Fruit fly (Drosophila melanogaster) whole organism, adult: ENCODE data around the gene CG4287.

Source experiments
- CG11617 ChIP-seq: fragments of 200-800 bp; sonication (Bioruptor generic); optimal IDR thresholded peaks from 2 replicates; lab custom pipeline; 2017; ENCODE audit warnings: mild to moderate bottlenecking, missing biosample characterization, missing genetic modification reagents, missing genetic modification characterization
- CG12768 ChIP-seq: fragments of 200-800 bp; sonication (Bioruptor generic); optimal IDR thresholded peaks from 2 replicates; lab custom pipeline; 2017; ENCODE audit warnings: missing biosample characterization, missing genetic modification characterization, mild to moderate bottlenecking, moderate library complexity, missing genetic modification reagents
- CG14711 ChIP-seq: fragments of 200-800 bp; sonication (Bioruptor generic); optimal IDR thresholded peaks from 2 replicates; lab custom pipeline; 2018; ENCODE audit warnings: missing biosample characterization, mild to moderate bottlenecking, missing genetic modification characterization, moderate library complexity
- CG1620 ChIP-seq: fragments of 200-800 bp; sonication (Bioruptor generic); optimal IDR thresholded peaks from 2 replicates; lab custom pipeline; 2016; ENCODE audit warnings: missing biosample characterization, missing genetic modification characterization
- CG33017 ChIP-seq: fragments of 200-800 bp; sonication (Bioruptor generic); optimal IDR thresholded peaks from 2 replicates; lab custom pipeline; 2018; ENCODE audit warnings: missing biosample characterization, mild to moderate bottlenecking, missing genetic modification characterization, moderate library complexity
- CG5204 ChIP-seq: fragments of 200-800 bp; sonication (Bioruptor generic); optimal IDR thresholded peaks from 2 replicates; lab custom pipeline; 2016; ENCODE audit warnings: missing biosample characterization, missing genetic modification characterization
- CG7045 ChIP-seq: fragments of 200-800 bp; sonication (Bioruptor generic); optimal IDR thresholded peaks from 2 replicates; lab custom pipeline; 2017; ENCODE audit warnings: missing biosample characterization, mild to moderate bottlenecking, missing genetic modification characterization
- CG7101 ChIP-seq: fragments of 200-800 bp; sonication (Bioruptor generic); optimal IDR thresholded peaks from 2 replicates; lab custom pipeline; 2018; ENCODE audit warnings: missing biosample characterization, mild to moderate bottlenecking, missing genetic modification characterization, moderate library complexity
- Clk ChIP-seq: fragments of 200-800 bp; sonication (Bioruptor generic); optimal IDR thresholded peaks from 2 replicates; lab custom pipeline; 2017; ENCODE audit warnings: missing biosample characterization, missing genetic modification characterization
- Crg-1 ChIP-seq: fragments of 200-800 bp; sonication (Bioruptor generic); optimal IDR thresholded peaks from 2 replicates; lab custom pipeline; 2016; ENCODE audit warnings: missing biosample characterization, missing genetic modification characterization
- Hr96 ChIP-seq: fragments of 200-800 bp; sonication (Bioruptor generic); optimal IDR thresholded peaks from 2 replicates; lab custom pipeline; 2016; ENCODE audit warnings: missing biosample characterization, missing genetic modification characterization
- Mnt ChIP-seq: fragments of 200-800 bp; sonication (Bioruptor generic); optimal IDR thresholded peaks from 2 replicates; lab custom pipeline; 2016; ENCODE audit warnings: missing biosample characterization, mild to moderate bottlenecking, missing genetic modification characterization
- bab1 ChIP-seq: fragments of 200-800 bp; sonication (Bioruptor generic); optimal IDR thresholded peaks from 3 replicates; lab custom pipeline; 2019; ENCODE audit warnings: missing biosample characterization, mild to moderate bottlenecking, missing genetic modification characterization, moderate library complexity
- cic ChIP-seq: fragments of 200-800 bp; sonication (Bioruptor generic); optimal IDR thresholded peaks from 2 replicates; lab custom pipeline; 2017; ENCODE audit warnings: missing biosample characterization, mild to moderate bottlenecking, missing genetic modification characterization, moderate library complexity
- cnc ChIP-seq, 2 experiments: fragments of >200 bp; optimal IDR thresholded peaks; 2 replicates each; lab custom pipeline; 2017
- kay ChIP-seq: fragments of 200-800 bp; sonication (Bioruptor generic); peaks from one replicate; lab custom pipeline; 2016; ENCODE audit warnings: missing biosample characterization, missing genetic modification characterization, borderline replicate concordance
- ovo ChIP-seq: fragments of 200-800 bp; sonication (Bioruptor generic); optimal IDR thresholded peaks from 2 replicates; lab custom pipeline; 2016; ENCODE audit warnings: missing biosample characterization, missing genetic modification characterization
- pad ChIP-seq: fragments of 200-800 bp; sonication (Bioruptor generic); optimal IDR thresholded peaks from 3 replicates; lab custom pipeline; 2017; ENCODE audit warnings: missing biosample characterization, missing genetic modification characterization, mild to moderate bottlenecking, moderate library complexity, missing genetic modification reagents
- tj ChIP-seq: fragments of 200-800 bp; sonication (Bioruptor generic); optimal IDR thresholded peaks from 3 replicates; lab custom pipeline; 2017; ENCODE audit warnings: missing biosample characterization, mild to moderate bottlenecking, missing genetic modification characterization, moderate library complexity
- toe ChIP-seq: fragments of 200-800 bp; sonication (Bioruptor generic); optimal IDR thresholded peaks from 2 replicates; lab custom pipeline; 2016; ENCODE audit warnings: missing biosample characterization, missing genetic modification characterization

CG4287 gene

DNA sequence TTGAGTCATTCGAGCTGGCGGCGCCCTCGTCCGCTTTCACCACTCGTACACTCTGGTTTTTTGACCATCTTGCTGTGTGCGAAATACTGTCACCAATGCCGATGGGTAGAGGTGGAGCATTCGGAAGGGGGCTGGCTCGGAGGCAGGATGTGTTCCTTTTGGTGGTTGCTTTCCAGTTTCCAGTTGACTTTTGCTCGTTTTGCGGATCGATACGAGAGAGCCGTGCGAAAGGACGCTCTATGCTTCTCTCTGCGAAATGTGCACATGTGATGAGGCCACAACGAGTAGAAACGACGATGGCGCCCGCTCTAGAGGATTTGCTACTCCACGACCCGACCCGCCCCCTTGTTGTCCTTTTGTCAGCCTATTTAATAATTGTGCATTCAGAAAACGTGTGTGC is 26.0 kb downstream of the CG4287 start:
- TF ChIP-seq CG1620 (GFP tag; lab: Kevin White, UChicago) (no peak), bab1 (GFP tag; lab: Kevin White, UChicago) (no peak), CG12768 (no peak), CG14711 (tag; lab: Kevin White, UChicago) (no peak), Mnt (GFP tag; lab: Kevin White, UChicago) (no peak), CG33017 (tag; lab: Kevin White, UChicago) (no peak), Clk (GFP tag; lab: Kevin White, UChicago) (no peak), CG7045 (GFP tag; lab: Kevin White, UChicago) (no peak), tj (GFP tag; lab: Kevin White, UChicago) (no peak), toe (GFP tag; lab: Kevin White, UChicago) (no peak), pad (GFP tag; lab: Kevin White, UChicago) (no peak), cnc (optimal IDR thresholded peaks at IDR 0.05; lab: Kevin White, UChicago) (no peak), Hr96 (GFP tag; lab: Kevin White, UChicago) (no peak), Crg-1 (GFP tag; lab: Kevin White, UChicago) (no peak), CG5204 (no peak)

DNA sequence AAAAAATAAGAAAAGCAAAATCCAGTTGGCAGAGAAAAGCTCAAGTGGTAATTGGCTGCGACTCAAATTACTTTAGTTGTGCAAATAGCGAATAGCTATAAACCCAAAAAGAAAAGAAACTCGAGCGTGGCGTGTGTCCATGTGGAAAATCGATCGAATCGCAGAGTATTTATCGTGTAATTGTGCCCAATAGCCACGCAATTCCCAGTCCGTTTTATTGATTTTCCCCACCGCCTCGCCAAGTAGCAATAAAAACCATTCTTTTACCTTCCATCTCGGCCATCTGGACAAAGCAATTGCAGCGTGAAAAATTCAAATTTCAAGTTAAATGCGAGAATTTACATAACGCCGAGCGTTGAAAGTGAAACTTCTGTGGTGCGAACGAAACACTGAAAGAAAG is 28.1 kb downstream of the CG4287 start:
- TF ChIP-seq Mnt (GFP tag; lab: Kevin White, UChicago): no peak
- no peak for TF ChIP-seq CG14711 (tag; lab: Kevin White, UChicago)
- no peak for TF ChIP-seq cic (GFP tag; lab: Kevin White, UChicago)
- no peak for TF ChIP-seq Hr96 (GFP tag; lab: Kevin White, UChicago)
- TF ChIP-seq CG7101 (tag; lab: Kevin White, UChicago): no peak
- TF ChIP-seq CG11617: no peak
- no peak for TF ChIP-seq ovo (GFP tag; lab: Kevin White, UChicago)
- no peak for TF ChIP-seq CG1620 (GFP tag; lab: Kevin White, UChicago)
- no peak for TF ChIP-seq tj (GFP tag; lab: Kevin White, UChicago)
- TF ChIP-seq CG33017 (tag; lab: Kevin White, UChicago): no peak
- no peak for TF ChIP-seq pad (GFP tag; lab: Kevin White, UChicago)
- no peak for TF ChIP-seq toe (GFP tag; lab: Kevin White, UChicago)
- no peak for TF ChIP-seq CG7045 (GFP tag; lab: Kevin White, UChicago)
- no peak for TF ChIP-seq kay (GFP tag; lab: Kevin White, UChicago)
- TF ChIP-seq cnc (optimal IDR thresholded peaks at IDR 0.05; lab: Kevin White, UChicago): no peak
- no peak for TF ChIP-seq bab1 (GFP tag; lab: Kevin White, UChicago)
- TF ChIP-seq CG5204: no peak
- no peak for TF ChIP-seq Clk (GFP tag; lab: Kevin White, UChicago)

DNA sequence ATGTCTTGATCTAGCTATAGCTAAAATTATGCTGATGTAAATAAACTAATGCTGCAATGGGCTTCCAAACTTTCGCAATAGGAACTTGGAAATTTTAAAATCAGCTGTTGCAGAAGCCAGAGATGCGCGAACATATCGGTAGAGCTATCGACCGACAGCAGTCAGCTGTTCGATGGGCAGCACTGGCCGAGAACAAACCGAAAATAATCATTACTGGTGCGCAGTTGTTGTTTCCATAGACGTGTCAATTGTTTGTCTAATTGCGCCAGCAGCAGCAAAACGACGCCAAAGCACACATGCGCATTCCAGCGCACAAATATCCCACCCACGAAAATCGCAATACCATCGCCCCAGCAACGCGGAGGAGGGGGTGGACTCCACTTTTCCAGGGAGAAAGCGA is 28.7 kb downstream of the CG4287 start, which contains the start of gene Sap47:
Gene Sap47, plus strand, starts transcription at position 149 of the 400 bp plus-strand sequence.
- TF ChIP-seq CG11617: no peak
- TF ChIP-seq CG5204: no peak
- no peak for TF ChIP-seq ovo (GFP tag; lab: Kevin White, UChicago)
- peak; percentile 74 for TF ChIP-seq bab1 (GFP tag; lab: Kevin White, UChicago)
- no peak for TF ChIP-seq CG33017 (tag; lab: Kevin White, UChicago)
- TF ChIP-seq Clk (GFP tag; lab: Kevin White, UChicago): no peak
- no peak for TF ChIP-seq Crg-1 (GFP tag; lab: Kevin White, UChicago)
- TF ChIP-seq cic (GFP tag; lab: Kevin White, UChicago): peak; percentile 47
- no peak for TF ChIP-seq CG14711 (tag; lab: Kevin White, UChicago)
- no peak for TF ChIP-seq CG7101 (tag; lab: Kevin White, UChicago)
- TF ChIP-seq CG7045 (GFP tag; lab: Kevin White, UChicago): no peak
- TF ChIP-seq toe (GFP tag; lab: Kevin White, UChicago): no peak
- peak; percentile 25 for TF ChIP-seq CG12768
- TF ChIP-seq CG1620 (GFP tag; lab: Kevin White, UChicago): peak; percentile 15
- peak; percentile 15 for TF ChIP-seq tj (GFP tag; lab: Kevin White, UChicago)
- TF ChIP-seq Mnt (GFP tag; lab: Kevin White, UChicago): peak; percentile 44

DNA sequence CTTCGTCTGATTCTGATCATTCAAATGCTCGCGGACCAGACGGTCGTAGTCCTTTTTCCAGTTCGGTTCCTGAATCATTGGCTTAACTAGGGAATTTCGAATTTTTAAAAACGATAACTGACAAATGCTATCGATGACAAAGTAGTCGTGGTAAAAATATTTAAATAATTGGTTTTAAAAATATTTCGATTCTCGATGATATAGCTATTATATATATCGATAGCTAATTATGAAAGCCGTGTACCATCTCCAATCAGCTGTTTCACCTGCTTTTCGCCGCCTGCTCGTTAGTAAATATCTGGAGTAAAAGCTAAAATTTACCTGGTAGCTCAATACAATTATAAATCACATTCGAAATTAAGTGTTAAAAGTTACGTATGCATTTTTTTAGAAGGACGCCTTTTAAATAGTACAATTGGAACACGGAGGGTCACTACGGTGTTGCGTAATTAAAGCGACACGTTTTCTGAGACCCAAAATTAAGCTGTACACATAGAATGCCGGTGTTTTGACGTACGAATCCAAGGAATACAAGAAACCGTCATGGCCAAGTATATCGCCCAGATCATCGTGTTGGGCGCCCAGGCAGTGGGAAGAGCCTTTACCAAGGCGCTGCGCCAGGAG is 29.9 kb downstream of the CG4287 start, which contains the start of the genes CG5478 and blp:
Gene CG5478, minus strand, starts transcription at position 126 of the 624 bp plus-strand sequence.
Gene blp, plus strand, starts transcription at position 239 of the 624 bp plus-strand sequence.
- TF ChIP-seq toe (GFP tag; lab: Kevin White, UChicago) (no peak), bab1 (GFP tag; lab: Kevin White, UChicago) (peak; percentile 37), Mnt (GFP tag; lab: Kevin White, UChicago) (peak; percentile 28), CG12768 (no peak)

DNA sequence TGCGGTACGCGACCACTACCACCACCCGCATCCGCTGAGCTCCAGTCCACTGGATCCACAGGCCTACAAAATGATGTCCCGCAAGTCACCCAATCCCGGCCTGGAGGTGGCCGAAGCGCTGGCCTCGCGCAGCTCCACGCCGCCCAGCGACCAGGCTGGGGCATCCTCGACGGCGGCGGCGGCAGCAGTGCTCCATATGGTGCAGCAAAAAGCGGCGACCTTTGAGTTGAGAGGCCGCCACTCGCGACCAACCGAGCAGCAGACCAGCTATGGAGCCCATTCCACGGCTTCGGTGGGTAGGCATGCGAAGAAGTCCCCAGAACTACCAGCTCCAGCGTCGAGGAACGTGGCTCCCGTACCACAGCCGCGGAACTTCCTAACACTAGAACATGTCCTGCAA is 33.6 kb downstream of the CG4287 start:
- TF ChIP-seq CG14711 (tag; lab: Kevin White, UChicago) (no peak), CG12768 (no peak), Crg-1 (GFP tag; lab: Kevin White, UChicago) (no peak), kay (GFP tag; lab: Kevin White, UChicago) (no peak), CG33017 (tag; lab: Kevin White, UChicago) (no peak), bab1 (GFP tag; lab: Kevin White, UChicago) (no peak), CG1620 (GFP tag; lab: Kevin White, UChicago) (no peak)

- TF ChIP-seq cic (GFP tag; lab: Kevin White, UChicago) (no peak), CG7101 (tag; lab: Kevin White, UChicago) (no peak), Hr96 (GFP tag; lab: Kevin White, UChicago) (no peak), tj (GFP tag; lab: Kevin White, UChicago) (no peak), CG5204 (no peak), pad (GFP tag; lab: Kevin White, UChicago) (no peak), CG11617 (no peak), cnc (optimal IDR thresholded peaks at IDR 0.05; lab: Kevin White, UChicago) (no peak), CG7045 (GFP tag; lab: Kevin White, UChicago) (no peak), Clk (GFP tag; lab: Kevin White, UChicago) (no peak), Crg-1 (GFP tag; lab: Kevin White, UChicago) (no peak), CG33017 (tag; lab: Kevin White, UChicago) (no peak), CG12768 (no peak), bab1 (GFP tag; lab: Kevin White, UChicago) (no peak), toe (GFP tag; lab: Kevin White, UChicago) (no peak), Mnt (GFP tag; lab: Kevin White, UChicago) (no peak), kay (GFP tag; lab: Kevin White, UChicago) (no peak), ovo (GFP tag; lab: Kevin White, UChicago) (no peak)
Observed at dm6 chr3R:15928127-15928526, 35.5 kb downstream of the CG4287 start.
